Worm (Caenorhabditis elegans): Measurements from ENCODE around the gene acp-7.

DNA sequence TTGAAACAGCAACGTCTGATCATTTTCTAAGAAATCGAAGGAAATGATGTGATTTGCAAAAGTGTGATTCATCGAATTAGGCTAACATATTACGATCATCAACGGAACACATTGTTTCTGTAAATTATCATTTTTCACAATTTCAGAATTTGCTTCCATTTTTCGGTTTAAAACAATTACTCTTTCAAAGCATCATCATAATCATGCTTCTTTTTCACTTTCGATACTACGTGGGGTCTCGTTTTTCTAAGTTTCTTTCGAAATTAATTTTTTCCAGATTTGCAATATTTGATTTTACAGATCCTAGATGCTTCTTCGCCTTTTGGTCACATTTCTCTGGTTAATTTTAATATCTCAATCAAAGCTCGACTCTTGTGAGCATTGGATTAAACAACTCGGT, 48.7 kb upstream of the acp-7 start, which contains the start of gene tyr-6:
- TF ChIP-seq hmg-4 (GFP tag; optimal IDR thresholded peaks at IDR 0.05) (no peak), ama-1 (optimal IDR thresholded peaks at IDR 0.05) (no peak), tbx-37 (GFP tag; conservative IDR thresholded peaks at IDR 0.05) (no peak), hmbx-1 (tag; optimal IDR thresholded peaks at IDR 0.05) (no peak), F13C5.2 (tag; optimal IDR thresholded peaks at IDR 0.05) (no peak), sea-1 (GFP tag; conservative IDR thresholded peaks at IDR 0.05) (no peak), flt-1 (GFP tag; IDR thresholded peaks at IDR 0.05) (no peak), tra-4 (tag; optimal IDR thresholded peaks at IDR 0.05) (no peak), aly-1 (tag; optimal IDR thresholded peaks at IDR 0.05) (no peak), ets-7 (tag; optimal IDR thresholded peaks at IDR 0.05) (no peak), scrt-1 (GFP tag; IDR thresholded peaks at IDR 0.05) (no peak)
